Worm (Caenorhabditis elegans) whole organism, young adult: ENCODE measurements around the gene C06C3.4.
A peak's percentile ranks its signal among the peaks of the same experiment; 100 is the strongest.

Experiments used
- B0035.1 ChIP-seq: sonication (generic microtip); optimal IDR thresholded peaks from 2 replicates; lab custom pipeline; 2016; ENCODE audit warnings: missing genetic modification characterization, mild to moderate bottlenecking, missing compliant biosample characterization, missing genotype, missing genetic modification reagents
- B0261.1 ChIP-seq: sonication (generic microtip); optimal IDR thresholded peaks from 2 replicates; lab custom pipeline; 2016; ENCODE audit warnings: mild to moderate bottlenecking, missing genetic modification characterization, moderate library complexity, missing compliant biosample characterization
- F10E7.11 ChIP-seq: sonication (generic microtip); optimal IDR thresholded peaks from 2 replicates; lab custom pipeline; 2017; ENCODE audit warnings: mild to moderate bottlenecking, missing genetic modification characterization, moderate library complexity, missing compliant biosample characterization
- F22D6.2 ChIP-seq: sonication (generic microtip); optimal IDR thresholded peaks from 2 replicates; lab custom pipeline; 2016; ENCODE audit warnings: mild to moderate bottlenecking, missing genetic modification characterization, missing compliant biosample characterization
- F37B4.10 ChIP-seq: fragments of 200-800 bp; sonication (Bioruptor generic); IDR thresholded peaks from 2 replicates; pipeline ENCODE4 v1.3.6; 2022; ENCODE audit warnings: missing genetic modification characterization, missing compliant biosample characterization
- F57C9.4 ChIP-seq: sonication (generic microtip); optimal IDR thresholded peaks from 2 replicates; lab custom pipeline; 2017; ENCODE audit warnings: mild to moderate bottlenecking, missing genetic modification characterization, missing compliant biosample characterization
- Y95B8A.8 ChIP-seq: fragments of 200-800 bp; sonication (Bioruptor generic); IDR thresholded peaks from 2 replicates; pipeline ENCODE4 v1.3.6; 2022; ENCODE audit warnings: missing genetic modification reagents, missing genetic modification characterization, missing compliant biosample characterization
- ama-1 ChIP-seq, 3 experiments: fragments of 150-350 bp in 1 of 3; sonication (generic microtip) in 2 of 3; optimal IDR thresholded peaks; 2 replicates each; lab custom pipeline; 2014 to 2018; ENCODE audit warnings: missing biosample characterization in 2 of 3, missing genetic modification characterization in 2 of 3, missing genetic modification reagents in 2 of 3
- aptf-2 ChIP-seq: fragments of 200-800 bp; sonication (Bioruptor generic); conservative IDR thresholded peaks from 2 replicates; pipeline ENCODE4 v1.3.6; 2022; ENCODE audit warnings: missing genetic modification reagents, missing genetic modification characterization, missing compliant biosample characterization
- athp-1 ChIP-seq: sonication (generic microtip); optimal IDR thresholded peaks from 2 replicates; lab custom pipeline; 2017; ENCODE audit warnings: mild to moderate bottlenecking, missing genetic modification characterization, missing compliant biosample characterization
- ccch-3 ChIP-seq: fragments of 200-800 bp; sonication (Bioruptor generic); optimal IDR thresholded peaks from 2 replicates; lab custom pipeline; 2018; ENCODE audit warnings: mild to moderate bottlenecking, missing genetic modification characterization, missing compliant biosample characterization
- cebp-1 ChIP-seq, 2 experiments: fragments of 200-800 bp in 1 of 2; sonication (Bioruptor generic) in 1 of 2; sonication (generic microtip) in 1 of 2; IDR thresholded peaks in 1 of 2; optimal IDR thresholded peaks in 1 of 2; 2 replicates each; pipeline versions ENCODE4 v1.3.6 to Lab custom; 2017 to 2022; ENCODE audit warnings: missing compliant biosample characterization in 2 of 2, missing genetic modification characterization in 2 of 2, mild to moderate bottlenecking in 1 of 2, missing genetic modification reagents in 1 of 2, moderate library complexity in 1 of 2
- ceh-100 ChIP-seq: fragments of 200-800 bp; sonication (Bioruptor generic); IDR thresholded peaks from 2 replicates; pipeline ENCODE4 v1.3.6; 2022; ENCODE audit warnings: missing genetic modification reagents, missing genetic modification characterization, missing compliant biosample characterization
- ceh-40 ChIP-seq: fragments of 200-800 bp; sonication (Bioruptor generic); IDR thresholded peaks from 2 replicates; pipeline ENCODE4 v1.3.6; 2022; ENCODE audit warnings: missing genetic modification characterization, missing compliant biosample characterization
- die-1 ChIP-seq: sonication (generic microtip); optimal IDR thresholded peaks from 2 replicates; lab custom pipeline; 2016; ENCODE audit warnings: missing genotype, mild to moderate bottlenecking, missing genetic modification characterization, missing compliant biosample characterization
- dox-1 ChIP-seq: fragments of 200-800 bp; sonication (Bioruptor generic); IDR thresholded peaks from 2 replicates; pipeline ENCODE4 v1.3.6; 2022; ENCODE audit warnings: missing genetic modification reagents, missing genetic modification characterization, missing compliant biosample characterization
- gei-17 ChIP-seq: fragments of 200-800 bp; sonication (Bioruptor generic); optimal IDR thresholded peaks from 2 replicates; lab custom pipeline; 2018; ENCODE audit warnings: mild to moderate bottlenecking, missing genetic modification characterization, missing compliant biosample characterization
- hsf-1 ChIP-seq: fragments of 200-800 bp; sonication (Bioruptor generic); IDR thresholded peaks from 2 replicates; pipeline ENCODE4 v1.3.6; 2022; ENCODE audit warnings: missing genetic modification reagents, missing genetic modification characterization, missing compliant biosample characterization
- let-607 ChIP-seq, 2 experiments: fragments of 200-800 bp in 1 of 2; sonication (Bioruptor generic) in 1 of 2; sonication (generic microtip) in 1 of 2; optimal IDR thresholded peaks; 2 replicates each; lab custom pipeline; 2016 to 2018; ENCODE audit warnings: mild to moderate bottlenecking in 2 of 2, missing compliant biosample characterization in 2 of 2, missing genetic modification characterization in 2 of 2, moderate library complexity in 2 of 2, missing genotype in 1 of 2
- lin-35 ChIP-seq, 3 experiments: fragments of 150-350 bp in 2 of 3; sonication (generic microtip) in 1 of 3; optimal IDR thresholded peaks; 2 replicates each; lab custom pipeline; 2014 to 2018; ENCODE audit warnings: missing biosample characterization in 3 of 3, missing genetic modification characterization in 3 of 3, missing genetic modification reagents in 3 of 3
- lin-40 ChIP-seq: sonication (generic microtip); optimal IDR thresholded peaks from 2 replicates; lab custom pipeline; 2016; ENCODE audit warnings: missing genetic modification characterization, mild to moderate bottlenecking, missing compliant biosample characterization, missing genotype, missing genetic modification reagents
- lin-54 ChIP-seq: fragments of 200-800 bp; sonication (Bioruptor generic); optimal IDR thresholded peaks from 2 replicates; lab custom pipeline; 2018; ENCODE audit warnings: mild to moderate bottlenecking, missing genetic modification characterization, missing compliant biosample characterization
- lsl-1 ChIP-seq: fragments of 200-800 bp; sonication (Bioruptor generic); optimal IDR thresholded peaks from 2 replicates; lab custom pipeline; 2018; ENCODE audit warnings: mild to moderate bottlenecking, missing genetic modification characterization, moderate library complexity, missing compliant biosample characterization
- lsy-27 ChIP-seq: sonication (generic microtip); optimal IDR thresholded peaks from 2 replicates; lab custom pipeline; 2017; ENCODE audit warnings: missing genetic modification characterization, mild to moderate bottlenecking, missing compliant biosample characterization, antibody characterized with exemption, missing genotype, borderline replicate concordance; ENCODE audit not compliant: insufficient read depth
- madf-6 ChIP-seq: fragments of 200-800 bp; sonication (Bioruptor generic); IDR thresholded peaks from 2 replicates; pipeline ENCODE4 v1.3.6; 2022; ENCODE audit warnings: missing genetic modification reagents, missing genetic modification characterization, missing compliant biosample characterization
- madf-8 ChIP-seq: fragments of 200-800 bp; sonication (Bioruptor generic); conservative IDR thresholded peaks from 2 replicates; pipeline ENCODE4 v1.3.6; 2022; ENCODE audit warnings: missing genetic modification reagents, missing genetic modification characterization, missing compliant biosample characterization
- nfya-1 ChIP-seq: sonication (generic microtip); optimal IDR thresholded peaks from 2 replicates; lab custom pipeline; 2017; ENCODE audit warnings: antibody characterized with exemption, missing compliant biosample characterization, missing genetic modification characterization, borderline replicate concordance; ENCODE audit not compliant: insufficient read depth
- nfyb-1 ChIP-seq: fragments of 200-800 bp; sonication (Bioruptor generic); IDR thresholded peaks from 2 replicates; pipeline ENCODE4 v1.3.6; 2022; ENCODE audit warnings: missing genetic modification reagents, missing genetic modification characterization, missing compliant biosample characterization
- nhr-179 ChIP-seq: sonication (generic microtip); optimal IDR thresholded peaks from 2 replicates; lab custom pipeline; 2016; ENCODE audit warnings: mild to moderate bottlenecking, missing genetic modification characterization, missing compliant biosample characterization
- nhr-80 ChIP-seq: sonication (generic microtip); optimal IDR thresholded peaks from 2 replicates; lab custom pipeline; 2016; ENCODE audit warnings: missing genetic modification characterization, missing compliant biosample characterization
- sdz-38 ChIP-seq: sonication (generic microtip); optimal IDR thresholded peaks from 2 replicates; lab custom pipeline; 2016; ENCODE audit warnings: missing genotype, missing genetic modification characterization, missing compliant biosample characterization
- sptf-2 ChIP-seq: fragments of 200-800 bp; sonication (Bioruptor generic); optimal IDR thresholded peaks from 2 replicates; lab custom pipeline; 2018; ENCODE audit warnings: mild to moderate bottlenecking, missing genetic modification characterization, missing compliant biosample characterization
- unc-130 ChIP-seq: sonication (generic microtip); optimal IDR thresholded peaks from 2 replicates; lab custom pipeline; 2016; ENCODE audit warnings: missing genetic modification reagents, missing genetic modification characterization, missing compliant biosample characterization
- xnd-1 ChIP-seq: sonication (generic microtip); optimal IDR thresholded peaks from 2 replicates; lab custom pipeline; 2016; ENCODE audit warnings: missing genotype, missing genetic modification reagents, missing genetic modification characterization, missing compliant biosample characterization
- ztf-25 ChIP-seq: fragments of 200-800 bp; sonication (Bioruptor generic); IDR thresholded peaks from 2 replicates; pipeline ENCODE4 v1.3.6; 2022; ENCODE audit warnings: missing genetic modification reagents, missing genetic modification characterization, missing compliant biosample characterization

Gene C06C3.4

ce11 chrII:9372991-9373390 is at the start of gene C06C3.4:
TSS of gene C06C3.4 (plus strand) at chrII:9373291.
- TF ChIP-seq unc-130 (GFP tag; lab: Kevin White, UChicago), result no peak
- TF ChIP-seq ztf-25 (GFP tag; lab: Robert Waterston, UW), result no peak
- no peak for TF ChIP-seq gei-17 (GFP tag; lab: Kevin White, UChicago)
- no peak for TF ChIP-seq nhr-179 (tag; lab: Kevin White, UChicago)
- no peak for TF ChIP-seq sptf-2 (GFP tag; lab: Kevin White, UChicago)
- TF ChIP-seq madf-8, result no peak
- TF ChIP-seq Y95B8A.8, result no peak
- TF ChIP-seq ccch-3 (GFP tag; lab: Kevin White, UChicago), result no peak
- TF ChIP-seq lsl-1, result no peak
- TF ChIP-seq sdz-38, result no peak
- no peak for TF ChIP-seq madf-6 (GFP tag; lab: Robert Waterston, UW)
- no peak for TF ChIP-seq nfyb-1
- no peak for TF ChIP-seq F10E7.11

ce11 chrII:9323660-9324059 is 49.4 kb upstream of the C06C3.4 start, which contains the start of gene egli-1:
TSS of gene egli-1 (plus strand) at chrII:9323960.
- TF ChIP-seq ama-1 (optimal IDR thresholded peaks at IDR 0.05; lab: Kevin White, UChicago), result no peak
- no peak for TF ChIP-seq ama-1 (GFP tag; optimal IDR thresholded peaks at IDR 0.05; lab: Kevin White, UChicago)
- TF ChIP-seq athp-1, result no peak
- no peak for TF ChIP-seq ceh-100 (GFP tag; lab: Robert Waterston, UW)
- TF ChIP-seq die-1 (tag; lab: Kevin White, UChicago), result no peak
- no peak for TF ChIP-seq cebp-1 (GFP tag; IDR thresholded peaks at IDR 0.05; lab: Robert Waterston, UW)
- peak; percentile 66 for TF ChIP-seq cebp-1 (tag; optimal IDR thresholded peaks at IDR 0.05; lab: Kevin White, UChicago)
- TF ChIP-seq ceh-40 (GFP tag; lab: Robert Waterston, UW), result no peak
- no peak for TF ChIP-seq nfya-1 (tag; lab: Kevin White, UChicago)

DNA sequence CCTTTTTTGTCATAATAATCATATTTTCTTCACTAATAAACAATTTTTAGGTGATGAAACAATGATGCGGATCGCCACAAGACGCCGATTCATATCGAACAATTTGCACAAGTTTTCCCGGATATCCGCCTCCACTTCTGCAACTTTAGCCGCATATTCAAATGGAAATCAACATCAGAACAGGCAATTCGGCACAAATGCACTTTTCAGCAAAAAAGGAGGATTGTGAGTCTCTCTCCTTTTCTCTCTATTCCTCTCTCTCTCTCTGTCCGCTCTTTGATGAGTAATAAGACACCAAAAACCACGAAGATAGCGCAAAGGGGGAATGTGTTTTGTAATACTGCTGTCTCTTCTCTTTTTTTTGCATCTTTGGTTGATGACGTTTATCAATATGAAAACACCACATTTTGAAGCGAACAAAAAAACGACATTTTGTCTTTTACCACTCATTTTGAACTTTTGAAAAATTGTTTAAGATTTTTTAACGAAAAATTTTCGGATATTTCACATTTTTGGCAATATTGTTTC is 48.2 kb upstream of the C06C3.4 start, which contains the start of gene eat-3:
TSS of gene eat-3 (plus strand) at position 51 of the 528 bp plus-strand sequence.
- no peak for TF ChIP-seq lin-35 (GFP tag; optimal IDR thresholded peaks at IDR 0.05; lab: Kevin White, UChicago)
- TF ChIP-seq cebp-1 (GFP tag; IDR thresholded peaks at IDR 0.05; lab: Robert Waterston, UW), result no peak
- peak; percentile 43 for TF ChIP-seq cebp-1 (tag; optimal IDR thresholded peaks at IDR 0.05; lab: Kevin White, UChicago)
- TF ChIP-seq lin-40 (tag; lab: Kevin White, UChicago), result peak; percentile 17
- TF ChIP-seq hsf-1 (GFP tag; lab: Robert Waterston, UW), result no peak

DNA sequence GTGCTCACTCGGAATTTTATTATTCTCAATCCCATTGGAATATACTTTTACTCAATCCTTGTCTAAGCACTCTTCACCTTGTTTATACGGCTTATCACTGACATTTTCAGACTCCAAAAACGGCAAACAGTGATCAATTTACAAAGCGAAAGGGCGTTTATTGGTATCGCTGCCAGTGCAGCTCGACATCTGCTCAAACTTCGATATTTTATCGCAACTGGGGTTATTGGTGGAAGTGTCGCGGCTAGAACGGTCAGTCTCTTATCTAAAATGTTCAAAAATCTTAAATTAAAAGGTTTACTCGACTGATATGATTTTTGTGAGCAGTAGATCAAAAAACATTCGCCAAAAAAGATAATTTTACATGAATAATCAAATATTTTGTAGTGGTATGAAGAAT is 47.5 kb upstream of the C06C3.4 start:
- no peak for TF ChIP-seq lin-54
- TF ChIP-seq nhr-80, result peak; percentile 80
- no peak for TF ChIP-seq xnd-1 (tag; lab: Kevin White, UChicago)
- no peak for TF ChIP-seq aptf-2 (GFP tag; lab: Robert Waterston, UW)
- TF ChIP-seq B0261.1, result no peak
- no peak for TF ChIP-seq F57C9.4 (tag; lab: Kevin White, UChicago)
- no peak for TF ChIP-seq F22D6.2 (tag; lab: Kevin White, UChicago)
- TF ChIP-seq F37B4.10 (GFP tag; lab: Robert Waterston, UW), result no peak
- no peak for TF ChIP-seq ama-1 (optimal IDR thresholded peaks at IDR 0.05; lab: Kevin White, UChicago)
- no peak for TF ChIP-seq ama-1 (GFP tag; optimal IDR thresholded peaks at IDR 0.05; lab: Kevin White, UChicago)
- no peak for TF ChIP-seq lsy-27 (tag; lab: Kevin White, UChicago)
- peak; percentile 47; the same call in 1 of the 2 replicates for TF ChIP-seq dox-1
- no peak for TF ChIP-seq let-607 (tag; optimal IDR thresholded peaks at IDR 0.05; lab: Kevin White, UChicago)
- TF ChIP-seq B0035.1 (tag; lab: Kevin White, UChicago), result no peak
